Fruit fly (Drosophila melanogaster): Measurements from ENCODE around the gene CG32982.

CG32982 gene

DNA sequence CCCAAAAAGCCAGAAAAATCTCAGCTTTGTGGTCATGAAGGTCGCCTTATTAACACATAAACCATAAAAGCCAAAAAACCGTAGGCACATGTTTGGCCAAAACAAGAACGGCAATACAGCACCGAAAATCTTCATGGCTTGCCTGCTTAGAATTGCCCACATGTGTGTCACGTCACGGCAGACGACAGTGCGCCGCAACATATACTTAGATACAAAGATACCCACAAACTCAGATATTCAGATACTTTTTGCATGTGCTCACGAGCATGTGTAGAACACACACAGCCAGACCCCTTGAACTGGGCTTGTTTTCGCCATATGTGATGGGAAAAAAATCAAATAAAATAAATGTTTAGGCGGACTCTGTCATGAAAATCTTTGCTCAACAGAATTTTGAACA, 25.3 kb downstream of the CG32982 start (continued):
- TF ChIP-seq CG15269 (tag; optimal IDR thresholded peaks at IDR 0.05) (peak; percentile 30), ERR (GFP tag; optimal IDR thresholded peaks at IDR 0.05) (no peak), CG2199 (GFP tag; IDR thresholded peaks at IDR 0.05) (no peak), p53 (GFP tag; optimal IDR thresholded peaks at IDR 0.05) (no peak), pnt (GFP tag; optimal IDR thresholded peaks at IDR 0.05) (no peak), mirr (GFP tag; optimal IDR thresholded peaks at IDR 0.05) (peak; percentile 21), CG10979 (tag; optimal IDR thresholded peaks at IDR 0.05) (no peak), BtbVII (GFP tag; optimal IDR thresholded peaks at IDR 0.05) (no peak), Med (GFP tag) (peak; percentile 65), CG1792 (GFP tag; optimal IDR thresholded peaks at IDR 0.05) (no peak), rib (GFP tag; IDR thresholded peaks at IDR 0.05) (0 out of 2 replicates have a peak, but pooled peaks have one; percentile 14), fd102C (GFP tag; optimal IDR thresholded peaks at IDR 0.05) (no peak), zf30C (GFP tag; optimal IDR thresholded peaks at IDR 0.05) (no peak), grau (tag; optimal IDR thresholded peaks at IDR 0.05) (no peak), Dbx (GFP tag; IDR thresholded peaks at IDR 0.05) (no peak), CG32532 (GFP tag; IDR thresholded peaks at IDR 0.05) (peak; percentile 40; the same call in 1 of the 2 replicates), CG11085 (GFP tag; IDR thresholded peaks at IDR 0.05) (no peak), unc-4 (GFP tag; IDR thresholded peaks at IDR 0.05; ENCODE audit: partially characterized antibody) (no peak), gro (GFP tag; optimal IDR thresholded peaks at IDR 0.05) (no peak), kay (GFP tag; optimal IDR thresholded peaks at IDR 0.05) (no peak), wor (GFP tag; IDR thresholded peaks at IDR 0.05) (no peak), row (GFP tag; IDR thresholded peaks at IDR 0.05) (no peak), CG14667 (GFP tag; IDR thresholded peaks at IDR 0.05) (no peak), CG12769 (tag; optimal IDR thresholded peaks at IDR 0.05) (peak; percentile 47), CG9797 (GFP tag; optimal IDR thresholded peaks at IDR 0.05) (no peak), Abd-B (GFP tag; optimal IDR thresholded peaks at IDR 0.05) (no peak), sd (tag; optimal IDR thresholded peaks at IDR 0.05) (peak; percentile 63), dmrt99B (tag; optimal IDR thresholded peaks at IDR 0.05) (no peak), CG1832 (GFP tag; optimal IDR thresholded peaks at IDR 0.05) (no peak), seq (GFP tag; IDR thresholded peaks at IDR 0.05) (no peak), CG1529 (GFP tag; optimal IDR thresholded peaks at IDR 0.05) (no peak), usp (GFP tag; optimal IDR thresholded peaks at IDR 0.05) (no peak), dysf (GFP tag; IDR thresholded peaks at IDR 0.05) (no peak), CG8924 (tag; optimal IDR thresholded peaks at IDR 0.05) (no peak), tna (GFP tag; IDR thresholded peaks at IDR 0.05; ENCODE audit: partially characterized antibody) (no peak), Nf-YB (GFP tag; optimal IDR thresholded peaks at IDR 0.05) (no peak), CG12155 (GFP tag; optimal IDR thresholded peaks at IDR 0.05) (no peak), chinmo (GFP tag; IDR thresholded peaks at IDR 0.05; ENCODE audit: partially characterized antibody) (peak; percentile 85; the same call in 3 of the 4 replicates), tin (GFP tag; optimal IDR thresholded peaks at IDR 0.05) (no peak), Adf1 (GFP tag; IDR thresholded peaks at IDR 0.05) (no peak), crp (GFP tag; optimal IDR thresholded peaks at IDR 0.05) (no peak), CG11560 (tag; IDR thresholded peaks at IDR 0.05) (no peak), Elba2 (GFP tag; optimal IDR thresholded peaks at IDR 0.05) (no peak), B-H2 (GFP tag; optimal IDR thresholded peaks at IDR 0.05) (peak; percentile 16), sqz (GFP tag; optimal IDR thresholded peaks at IDR 0.05) (peak; percentile 5), CG1603 (tag; optimal IDR thresholded peaks at IDR 0.05) (no peak), CG15601 (tag; optimal IDR thresholded peaks at IDR 0.05) (no peak), Mad (GFP tag; optimal IDR thresholded peaks at IDR 0.05) (no peak), Optix (GFP tag; IDR thresholded peaks at IDR 0.05) (no peak), phol (tag; optimal IDR thresholded peaks at IDR 0.05) (no peak), ken (GFP tag; IDR thresholded peaks at IDR 0.05) (no peak), CG8765 (GFP tag; IDR thresholded peaks at IDR 0.05) (no peak)

Measured in whole organism, embryonic.